Fruit fly (Drosophila melanogaster) whole organism, embryonic: ENCODE results near the gene CG31777.

Source experiments
- Antp ChIP-seq: fragments of 200-800 bp; sonication (Bioruptor generic); optimal IDR thresholded peaks from 3 replicates; lab custom pipeline; 2016; ENCODE audit warnings: missing biosample characterization, missing genetic modification characterization
- Awh ChIP-seq: fragments of 200-800 bp; sonication (Bioruptor generic); IDR thresholded peaks from 2 replicates; pipeline ENCODE4, ENCODE4 v1.3.6; 2022; ENCODE audit warnings: missing biosample characterization, missing genetic modification characterization
- CG10147 ChIP-seq: fragments of 200-800 bp; sonication (Bioruptor generic); optimal IDR thresholded peaks from 2 replicates; lab custom pipeline; 2019; ENCODE audit warnings: missing biosample characterization, mild to moderate bottlenecking, missing genetic modification characterization, moderate library complexity
- CG10543 ChIP-seq: fragments of 200-800 bp; sonication (Bioruptor generic); optimal IDR thresholded peaks from 3 replicates; lab custom pipeline; 2017; ENCODE audit warnings: missing biosample characterization, mild to moderate bottlenecking, missing genetic modification characterization, moderate library complexity
- CG11696 ChIP-seq: fragments of 200-800 bp; sonication (Bioruptor generic); IDR thresholded peaks from 2 replicates; pipeline ENCODE4 v1.3.6; 2022; ENCODE audit warnings: missing biosample characterization, missing genetic modification characterization
- CG11723 ChIP-seq: fragments of 200-800 bp; sonication (Bioruptor generic); optimal IDR thresholded peaks from 2 replicates; lab custom pipeline; 2017; ENCODE audit warnings: missing biosample characterization, mild to moderate bottlenecking, missing genetic modification characterization
- CG12155 ChIP-seq: fragments of 200-800 bp; sonication (Bioruptor generic); optimal IDR thresholded peaks from 3 replicates; lab custom pipeline; 2016; ENCODE audit warnings: missing biosample characterization, missing genetic modification characterization
- CG13123 ChIP-seq: fragments of 200-800 bp; sonication (Bioruptor generic); optimal IDR thresholded peaks from 2 replicates; lab custom pipeline; 2016; ENCODE audit warnings: missing biosample characterization, missing genetic modification characterization
- CG1529 ChIP-seq: fragments of 200-800 bp; sonication (Bioruptor generic); optimal IDR thresholded peaks from 3 replicates; lab custom pipeline; 2018; ENCODE audit warnings: missing biosample characterization, missing genetic modification characterization
- CG16863 ChIP-seq: fragments of 200-800 bp; sonication (Bioruptor generic); optimal IDR thresholded peaks from 3 replicates; lab custom pipeline; 2016; ENCODE audit warnings: missing biosample characterization, missing genetic modification characterization
- CG18476 ChIP-seq: fragments of 200-800 bp; sonication (Bioruptor generic); optimal IDR thresholded peaks from 2 replicates; lab custom pipeline; 2016; ENCODE audit warnings: missing biosample characterization, mild to moderate bottlenecking, missing genetic modification characterization
- CG2199 ChIP-seq: fragments of 200-800 bp; sonication (Bioruptor generic); IDR thresholded peaks from 3 replicates; pipeline ENCODE4 v1.3.6; 2022; ENCODE audit warnings: missing biosample characterization, missing genetic modification characterization
- CG2202 ChIP-seq: fragments of 200-800 bp; sonication (Bioruptor generic); optimal IDR thresholded peaks from 2 replicates; lab custom pipeline; 2018; ENCODE audit warnings: missing biosample characterization, mild to moderate bottlenecking, missing genetic modification characterization
- CG31441 ChIP-seq: fragments of 200-800 bp; sonication (Bioruptor generic); IDR thresholded peaks from 2 replicates; pipeline ENCODE4 v1.3.6; 2022; ENCODE audit warnings: missing biosample characterization, missing genetic modification characterization
- CG32772 ChIP-seq: fragments of 200-800 bp; sonication (Bioruptor generic); IDR thresholded peaks from 2 replicates; pipeline ENCODE4 v1.3.6; 2022; ENCODE audit warnings: missing biosample characterization, missing genetic modification characterization
- CG3726 ChIP-seq: fragments of 200-800 bp; sonication (Bioruptor generic); IDR thresholded peaks from 3 replicates; pipeline ENCODE4, ENCODE4 v1.3.6; 2022; ENCODE audit warnings: missing biosample characterization, missing genetic modification characterization
- CG4360 ChIP-seq: fragments of 200-800 bp; sonication (Bioruptor generic); IDR thresholded peaks from 2 replicates; pipeline ENCODE4 v1.3.6; 2022; ENCODE audit warnings: missing biosample characterization, missing genetic modification characterization
- CG4404 ChIP-seq: fragments of 200-800 bp; sonication (Bioruptor generic); IDR thresholded peaks from 2 replicates; pipeline ENCODE4 v1.3.6; 2022; ENCODE audit warnings: missing biosample characterization, missing genetic modification characterization
- CG5180 ChIP-seq: fragments of 200-800 bp; sonication (Bioruptor generic); optimal IDR thresholded peaks from 3 replicates; lab custom pipeline; 2017; ENCODE audit warnings: missing biosample characterization, missing genetic modification characterization, mild to moderate bottlenecking, moderate library complexity, missing genetic modification reagents
- Camta ChIP-seq: fragments of 200-800 bp; sonication (Bioruptor generic); optimal IDR thresholded peaks from 2 replicates; lab custom pipeline; 2016; ENCODE audit warnings: missing biosample characterization, missing genetic modification characterization
- D19A ChIP-seq: fragments of 200-800 bp; optimal IDR thresholded peaks from 3 replicates; lab custom pipeline; 2019; ENCODE audit warnings: missing biosample characterization, mild to moderate bottlenecking, missing genetic modification characterization, moderate library complexity
- Dll ChIP-seq: fragments of 200-800 bp; sonication (Bioruptor generic); IDR thresholded peaks from 4 replicates; pipeline ENCODE4 v1.3.6; 2022; ENCODE audit warnings: missing biosample characterization, missing genetic modification characterization; ENCODE audit not compliant: partially characterized antibody
- Ets65A ChIP-seq: fragments of 200-800 bp; sonication (Bioruptor generic); peaks from one replicate; lab custom pipeline; 2016; ENCODE audit warnings: missing biosample characterization, missing genetic modification characterization
- Hr39 ChIP-seq: fragments of >200 bp; optimal IDR thresholded peaks from 2 replicates; lab custom pipeline; 2017
- Hr51 ChIP-seq, 2 experiments: fragments of 200-800 bp; sonication (Bioruptor generic); optimal IDR thresholded peaks; 2 replicates in 1 of 2; 3 replicates in 1 of 2; lab custom pipeline; 2016 to 2018; ENCODE audit warnings: missing biosample characterization in 2 of 2, missing genetic modification characterization in 2 of 2, mild to moderate bottlenecking in 1 of 2, moderate library complexity in 1 of 2
- Max ChIP-seq: fragments of 200-800 bp; sonication (Bioruptor generic); optimal IDR thresholded peaks from 2 replicates; lab custom pipeline; 2016; ENCODE audit warnings: missing biosample characterization, mild to moderate bottlenecking, missing genetic modification characterization
- Mrtf ChIP-seq: fragments of 200-800 bp; sonication (Bioruptor generic); IDR thresholded peaks from 3 replicates; pipeline ENCODE4 v1.3.6; 2022; ENCODE audit warnings: missing biosample characterization, missing genetic modification characterization
- NFAT ChIP-seq: fragments of 200-800 bp; sonication (Bioruptor generic); IDR thresholded peaks from 2 replicates; pipeline ENCODE4 v1.3.6; 2022; ENCODE audit warnings: missing biosample characterization, missing genetic modification characterization
- Neu2 ChIP-seq: fragments of 200-800 bp; sonication (Bioruptor generic); optimal IDR thresholded peaks from 3 replicates; lab custom pipeline; 2016; ENCODE audit warnings: missing biosample characterization, missing genetic modification characterization, borderline replicate concordance
- Nf-YB ChIP-seq: fragments of 200-800 bp; sonication (Bioruptor generic); optimal IDR thresholded peaks from 3 replicates; lab custom pipeline; 2019; ENCODE audit warnings: missing biosample characterization, mild to moderate bottlenecking, missing genetic modification characterization, moderate library complexity
- Sin3A ChIP-seq: fragments of >200 bp; optimal IDR thresholded peaks from 2 replicates; lab custom pipeline; 2018
- TFAM ChIP-seq: fragments of 200-800 bp; sonication (Bioruptor generic); optimal IDR thresholded peaks from 2 replicates; lab custom pipeline; 2017; ENCODE audit warnings: missing biosample characterization, missing genetic modification characterization, inconsistent platforms
- Vsx1 ChIP-seq: fragments of 200-800 bp; sonication (Bioruptor generic); optimal IDR thresholded peaks from 2 replicates; lab custom pipeline; 2017; ENCODE audit warnings: missing biosample characterization, mild to moderate bottlenecking, missing genetic modification characterization, missing genetic modification reagents
- ato ChIP-seq: fragments of 200-800 bp; sonication (Bioruptor generic); IDR thresholded peaks from 2 replicates; pipeline ENCODE4 v1.3.6; 2022; ENCODE audit warnings: missing biosample characterization, missing genetic modification characterization; ENCODE audit not compliant: partially characterized antibody
- bbx ChIP-seq: fragments of 200-800 bp; sonication (Bioruptor generic); IDR thresholded peaks from 2 replicates; pipeline ENCODE4 v1.3.6; 2022; ENCODE audit warnings: missing biosample characterization, missing genetic modification characterization; ENCODE audit not compliant: partially characterized antibody
- ci ChIP-seq: fragments of 200-800 bp; sonication (Bioruptor generic); IDR thresholded peaks from 3 replicates; pipeline ENCODE4 v1.3.6; 2022; ENCODE audit warnings: missing biosample characterization, missing genetic modification characterization
- corto ChIP-seq: fragments of 200-800 bp; sonication (Bioruptor generic); optimal IDR thresholded peaks from 2 replicates; lab custom pipeline; 2016; ENCODE audit warnings: missing biosample characterization, mild to moderate bottlenecking, missing genetic modification characterization, moderate library complexity
- croc ChIP-seq: fragments of 200-800 bp; sonication (Bioruptor generic); conservative IDR thresholded peaks from 3 replicates; pipeline ENCODE4 v1.3.6; 2022; ENCODE audit warnings: missing biosample characterization, missing genetic modification characterization
- cwo ChIP-seq: fragments of 200-800 bp; sonication (Bioruptor generic); optimal IDR thresholded peaks from 3 replicates; lab custom pipeline; 2017; ENCODE audit warnings: missing biosample characterization, missing genetic modification characterization, mild to moderate bottlenecking, moderate library complexity, missing genetic modification reagents
- dmrt99B ChIP-seq: fragments of 200-800 bp; sonication (Bioruptor generic); optimal IDR thresholded peaks from 2 replicates; lab custom pipeline; 2018; ENCODE audit warnings: missing biosample characterization, mild to moderate bottlenecking, missing genetic modification characterization, moderate library complexity
- grn ChIP-seq: fragments of 200-800 bp; sonication (Bioruptor generic); optimal IDR thresholded peaks from 3 replicates; lab custom pipeline; 2017; ENCODE audit warnings: missing biosample characterization, missing genetic modification characterization
- ind ChIP-seq: fragments of 200-800 bp; sonication (Bioruptor generic); optimal IDR thresholded peaks from 3 replicates; lab custom pipeline; 2016; ENCODE audit warnings: missing biosample characterization, missing genetic modification characterization
- jing ChIP-seq: fragments of 200-800 bp; sonication (Bioruptor generic); optimal IDR thresholded peaks from 2 replicates; lab custom pipeline; 2018; ENCODE audit warnings: missing biosample characterization, mild to moderate bottlenecking, missing genetic modification characterization
- klu ChIP-seq: fragments of 200-800 bp; sonication (Bioruptor generic); IDR thresholded peaks from 2 replicates; pipeline ENCODE4 v1.3.6; 2022; ENCODE audit warnings: missing biosample characterization, missing genetic modification characterization
- lmd ChIP-seq: fragments of 200-800 bp; sonication (Bioruptor generic); IDR thresholded peaks from 2 replicates; pipeline ENCODE4 v1.3.6; 2022; ENCODE audit warnings: missing biosample characterization, missing genetic modification characterization
- otp ChIP-seq: fragments of 200-800 bp; sonication (Bioruptor generic); IDR thresholded peaks from 3 replicates; pipeline ENCODE4, ENCODE4 v1.3.6; 2022; ENCODE audit warnings: missing biosample characterization, missing genetic modification characterization
- peb ChIP-seq: fragments of 200-800 bp; sonication (Bioruptor generic); IDR thresholded peaks from 2 replicates; pipeline ENCODE4 v1.3.6; 2022; ENCODE audit warnings: missing biosample characterization, missing genetic modification characterization
- pita ChIP-seq: fragments of 200-800 bp; sonication (Bioruptor generic); optimal IDR thresholded peaks from 2 replicates; lab custom pipeline; 2017; ENCODE audit warnings: missing biosample characterization, mild to moderate bottlenecking, missing genetic modification characterization
- so ChIP-seq: fragments of 200-800 bp; sonication (Bioruptor generic); IDR thresholded peaks from 3 replicates; pipeline ENCODE4 v1.3.6; 2022; ENCODE audit warnings: missing biosample characterization, missing genetic modification characterization
- tll ChIP-seq, 2 experiments: fragments of 200-800 bp in 1 of 2; fragments of >200 bp in 1 of 2; sonication (Bioruptor generic) in 1 of 2; optimal IDR thresholded peaks; 2 replicates each; lab custom pipeline; 2017 to 2019; ENCODE audit warnings: missing biosample characterization in 2 of 2, missing genetic modification characterization in 2 of 2, mild to moderate bottlenecking in 1 of 2, moderate library complexity in 1 of 2
- tx ChIP-seq: fragments of 200-800 bp; sonication (Bioruptor generic); optimal IDR thresholded peaks from 2 replicates; lab custom pipeline; 2016; ENCODE audit warnings: missing biosample characterization, missing genetic modification characterization
- yki ChIP-seq: fragments of >200 bp; optimal IDR thresholded peaks from 3 replicates; lab custom pipeline; 2018

CG31777 gene

dm6 chr2L:3675770-3676169 is 31.1 kb downstream of the CG31777 start (continued):
- no peak for TF ChIP-seq Vsx1
- TF ChIP-seq Nf-YB (GFP tag; lab: Kevin White, UChicago): peak; percentile 6
- TF ChIP-seq Sin3A (lab: Kevin White, UChicago): no peak
- TF ChIP-seq CG18476 (GFP tag; lab: Kevin White, UChicago): no peak
- peak; percentile 48; the same call in 1 of the 2 replicates for TF ChIP-seq CG31441 (GFP tag; lab: Robert Waterston, UW)
- TF ChIP-seq CG16863 (GFP tag; lab: Kevin White, UChicago): peak; percentile 12
- no peak for TF ChIP-seq Max (GFP tag; lab: Kevin White, UChicago)
- TF ChIP-seq ind: no peak
- TF ChIP-seq cwo: no peak
- no peak for TF ChIP-seq CG1529 (GFP tag; lab: Kevin White, UChicago)
- TF ChIP-seq Neu2 (GFP tag; lab: Kevin White, UChicago): no peak
- no peak for TF ChIP-seq CG4360
- no peak for TF ChIP-seq grn (GFP tag; lab: Kevin White, UChicago)
- TF ChIP-seq klu (GFP tag; lab: Robert Waterston, UW): no peak
- TF ChIP-seq Hr39 (lab: Kevin White, UChicago): no peak
- TF ChIP-seq Mrtf: 0 out of 3 replicates have a peak, but pooled peaks have one; percentile 23
- TF ChIP-seq pita: no peak
- TF ChIP-seq Awh (GFP tag; lab: Robert Waterston, UW): 0 out of 2 replicates have a peak, but pooled peaks have one; percentile 28
- peak; percentile 25 for TF ChIP-seq D19A (tag; lab: Kevin White, UChicago)
- TF ChIP-seq ci: peak; percentile 69
- TF ChIP-seq TFAM (GFP tag; lab: Kevin White, UChicago): no peak
- TF ChIP-seq corto (GFP tag; lab: Kevin White, UChicago): no peak
- TF ChIP-seq CG11696 (GFP tag; lab: Robert Waterston, UW): no peak
- no peak for TF ChIP-seq Dll
- TF ChIP-seq tx (GFP tag; lab: Kevin White, UChicago): no peak
- TF ChIP-seq ato (GFP tag; lab: Robert Waterston, UW): no peak
- TF ChIP-seq tll (GFP tag; optimal IDR thresholded peaks at IDR 0.05; lab: Kevin White, UChicago): no peak
- TF ChIP-seq NFAT (GFP tag; lab: Robert Waterston, UW): no peak
- TF ChIP-seq croc (GFP tag; lab: Robert Waterston, UW): peak; percentile 59
- TF ChIP-seq Camta (GFP tag; lab: Kevin White, UChicago): no peak
- no peak for TF ChIP-seq bbx
- TF ChIP-seq Ets65A (GFP tag; lab: Kevin White, UChicago): peak; percentile 77
- no peak for TF ChIP-seq CG5180 (GFP tag; lab: Kevin White, UChicago)
- TF ChIP-seq yki (lab: Kevin White, UChicago): no peak
- no peak for TF ChIP-seq CG13123
- no peak for TF ChIP-seq Hr51 (GFP tag; optimal IDR thresholded peaks at IDR 0.05; lab: Kevin White, UChicago)
- TF ChIP-seq jing (GFP tag; lab: Kevin White, UChicago): peak; percentile 33
- 0 out of 3 replicates have a peak, but pooled peaks have one; percentile 9 for TF ChIP-seq otp (GFP tag; lab: Robert Waterston, UW)
- no peak for TF ChIP-seq so (GFP tag; lab: Robert Waterston, UW)
- TF ChIP-seq CG2199 (GFP tag; lab: Robert Waterston, UW): 0 out of 3 replicates have a peak, but pooled peaks have one; percentile 32
- TF ChIP-seq Antp (GFP tag; lab: Kevin White, UChicago): peak; percentile 20
- TF ChIP-seq CG10147 (GFP tag; lab: Kevin White, UChicago): no peak
- TF ChIP-seq peb (GFP tag; lab: Robert Waterston, UW): no peak
- no peak for TF ChIP-seq CG3726 (GFP tag; lab: Robert Waterston, UW)
- peak; percentile 57 for TF ChIP-seq dmrt99B (tag; lab: Kevin White, UChicago)
- TF ChIP-seq CG12155 (GFP tag; lab: Kevin White, UChicago): no peak
- no peak for TF ChIP-seq lmd (GFP tag; lab: Robert Waterston, UW)
- TF ChIP-seq CG32772 (GFP tag; lab: Robert Waterston, UW): 0 out of 2 replicates have a peak, but pooled peaks have one; percentile 7
- TF ChIP-seq CG2202 (tag; lab: Kevin White, UChicago): no peak
- no peak for TF ChIP-seq CG10543 (GFP tag; lab: Kevin White, UChicago)
- peak; percentile 41; the same call in 1 of the 2 replicates for TF ChIP-seq CG4404 (GFP tag; lab: Robert Waterston, UW)
- no peak for TF ChIP-seq CG11723 (GFP tag; lab: Kevin White, UChicago)
